Fruit fly (Drosophila melanogaster) whole organism, embryonic: ENCODE data around the gene Svil.

Source experiments
- Antp ChIP-seq: fragments of 200-800 bp; sonication (Bioruptor generic); optimal IDR thresholded peaks from 3 replicates; lab custom pipeline; 2016; ENCODE audit warnings: missing biosample characterization, missing genetic modification characterization
- Atf3 ChIP-seq: fragments of 200-800 bp; sonication (Bioruptor generic); optimal IDR thresholded peaks from 3 replicates; lab custom pipeline; 2016; ENCODE audit warnings: missing biosample characterization, missing genetic modification characterization
- Blimp-1 ChIP-seq: fragments of 200-800 bp; sonication (Bioruptor generic); optimal IDR thresholded peaks from 3 replicates; lab custom pipeline; 2018; ENCODE audit warnings: missing biosample characterization, missing genetic modification characterization, mild to moderate bottlenecking, moderate library complexity, missing genetic modification reagents
- CG10209 ChIP-seq: fragments of 200-800 bp; sonication (Bioruptor generic); optimal IDR thresholded peaks from 3 replicates; lab custom pipeline; 2017; ENCODE audit warnings: missing biosample characterization, mild to moderate bottlenecking, missing genetic modification characterization, missing genetic modification reagents
- CG13624 ChIP-seq: fragments of 200-800 bp; sonication (Bioruptor generic); optimal IDR thresholded peaks from 2 replicates; lab custom pipeline; 2016; ENCODE audit warnings: missing biosample characterization, missing genetic modification characterization
- CG14014 ChIP-seq: fragments of 200-800 bp; sonication (Bioruptor generic); IDR thresholded peaks from 2 replicates; pipeline ENCODE4 v1.3.6; 2022; ENCODE audit warnings: missing biosample characterization, missing genetic modification characterization
- CG15696 ChIP-seq: fragments of 200-800 bp; sonication (Bioruptor generic); optimal IDR thresholded peaks from 2 replicates; lab custom pipeline; 2019; ENCODE audit warnings: missing biosample characterization, mild to moderate bottlenecking, missing genetic modification characterization, moderate library complexity
- CG17328 ChIP-seq: fragments of 200-800 bp; sonication (Bioruptor generic); IDR thresholded peaks from 2 replicates; pipeline ENCODE4 v1.3.6; 2022; ENCODE audit warnings: missing biosample characterization, missing genetic modification characterization
- CG17359 ChIP-seq: fragments of 200-800 bp; sonication (Bioruptor generic); optimal IDR thresholded peaks from 3 replicates; lab custom pipeline; 2018; ENCODE audit warnings: missing biosample characterization, mild to moderate bottlenecking, missing genetic modification characterization, moderate library complexity
- CG17612 ChIP-seq: fragments of 200-800 bp; sonication (Bioruptor generic); IDR thresholded peaks from 2 replicates; pipeline ENCODE4 v1.3.6; 2022; ENCODE audit warnings: missing biosample characterization, missing genetic modification characterization
- CG1792 ChIP-seq: fragments of 200-800 bp; sonication (Bioruptor generic); optimal IDR thresholded peaks from 2 replicates; lab custom pipeline; 2016; ENCODE audit warnings: missing biosample characterization, missing genetic modification characterization
- CG1832 ChIP-seq: fragments of 200-800 bp; sonication (Bioruptor generic); optimal IDR thresholded peaks from 2 replicates; lab custom pipeline; 2017; ENCODE audit warnings: missing biosample characterization, mild to moderate bottlenecking, missing genetic modification characterization, inconsistent platforms
- CG2120 ChIP-seq: fragments of 200-800 bp; sonication (Bioruptor generic); optimal IDR thresholded peaks from 3 replicates; lab custom pipeline; 2016; ENCODE audit warnings: missing biosample characterization, missing genetic modification characterization
- CG2678 ChIP-seq: fragments of 200-800 bp; sonication (Bioruptor generic); optimal IDR thresholded peaks from 3 replicates; lab custom pipeline; 2019; ENCODE audit warnings: missing biosample characterization, mild to moderate bottlenecking, missing genetic modification characterization, moderate library complexity
- CG3407 ChIP-seq: fragments of 200-800 bp; sonication (Bioruptor generic); optimal IDR thresholded peaks from 2 replicates; lab custom pipeline; 2018; ENCODE audit warnings: missing biosample characterization, mild to moderate bottlenecking, missing genetic modification characterization
- CG4707 ChIP-seq: fragments of 200-800 bp; sonication (Bioruptor generic); optimal IDR thresholded peaks from 2 replicates; lab custom pipeline; 2018; ENCODE audit warnings: missing biosample characterization, mild to moderate bottlenecking, missing genetic modification characterization, moderate library complexity
- CG5180 ChIP-seq: fragments of 200-800 bp; sonication (Bioruptor generic); optimal IDR thresholded peaks from 3 replicates; lab custom pipeline; 2017; ENCODE audit warnings: missing biosample characterization, missing genetic modification characterization, mild to moderate bottlenecking, moderate library complexity, missing genetic modification reagents
- CG6254 ChIP-seq: fragments of 200-800 bp; sonication (Bioruptor generic); optimal IDR thresholded peaks from 3 replicates; lab custom pipeline; 2017; ENCODE audit warnings: mild to moderate bottlenecking, missing biosample characterization, missing genetic modification reagents, missing genetic modification characterization
- CG6272 ChIP-seq: fragments of 200-800 bp; sonication (Bioruptor generic); IDR thresholded peaks from 2 replicates; pipeline ENCODE4 v1.3.6; 2022; ENCODE audit warnings: missing biosample characterization, missing genetic modification characterization
- CG8765 ChIP-seq: fragments of 200-800 bp; sonication (Bioruptor generic); IDR thresholded peaks from 2 replicates; pipeline ENCODE4 v1.3.6; 2022; ENCODE audit warnings: missing biosample characterization, missing genetic modification characterization
- CG9215 ChIP-seq: fragments of 200-800 bp; sonication (Bioruptor generic); IDR thresholded peaks from 2 replicates; pipeline ENCODE4 v1.3.6; 2022; ENCODE audit warnings: missing biosample characterization, missing genetic modification characterization
- Camta ChIP-seq: fragments of 200-800 bp; sonication (Bioruptor generic); optimal IDR thresholded peaks from 2 replicates; lab custom pipeline; 2016; ENCODE audit warnings: missing biosample characterization, missing genetic modification characterization
- D19B ChIP-seq: fragments of 200-800 bp; sonication (Bioruptor generic); optimal IDR thresholded peaks from 2 replicates; lab custom pipeline; 2017; ENCODE audit warnings: missing biosample characterization, mild to moderate bottlenecking, missing genetic modification characterization
- Hr51 ChIP-seq, 2 experiments: fragments of 200-800 bp; sonication (Bioruptor generic); optimal IDR thresholded peaks; 2 replicates in 1 of 2; 3 replicates in 1 of 2; lab custom pipeline; 2016 to 2018; ENCODE audit warnings: missing biosample characterization in 2 of 2, missing genetic modification characterization in 2 of 2, mild to moderate bottlenecking in 1 of 2, moderate library complexity in 1 of 2
- Lpt ChIP-seq: fragments of >200 bp; optimal IDR thresholded peaks from 2 replicates; lab custom pipeline; 2018; ENCODE audit warnings: missing biosample characterization, missing genetic modification characterization
- MTF-1 ChIP-seq: fragments of 200-800 bp; sonication (Bioruptor generic); optimal IDR thresholded peaks from 2 replicates; lab custom pipeline; 2018; ENCODE audit warnings: missing biosample characterization, mild to moderate bottlenecking, missing genetic modification characterization, borderline replicate concordance
- Med ChIP-seq: fragments of 200-800 bp; sonication (Bioruptor generic); peaks from one replicate; lab custom pipeline; 2016; ENCODE audit warnings: missing biosample characterization, missing genetic modification characterization, mild to moderate bottlenecking, inconsistent platforms, moderate library complexity
- Mrtf ChIP-seq: fragments of 200-800 bp; sonication (Bioruptor generic); IDR thresholded peaks from 3 replicates; pipeline ENCODE4 v1.3.6; 2022; ENCODE audit warnings: missing biosample characterization, missing genetic modification characterization
- Neu2 ChIP-seq: fragments of 200-800 bp; sonication (Bioruptor generic); optimal IDR thresholded peaks from 3 replicates; lab custom pipeline; 2016; ENCODE audit warnings: missing biosample characterization, missing genetic modification characterization, borderline replicate concordance
- Nf-YC ChIP-seq: fragments of 200-800 bp; optimal IDR thresholded peaks from 3 replicates; lab custom pipeline; 2019; ENCODE audit warnings: missing biosample characterization, mild to moderate bottlenecking, missing genetic modification characterization, moderate library complexity
- Tbp ChIP-seq: fragments of >200 bp; optimal IDR thresholded peaks from 2 replicates; lab custom pipeline; 2018; ENCODE audit warnings: missing biosample characterization, missing genetic modification characterization
- Vsx1 ChIP-seq: fragments of 200-800 bp; sonication (Bioruptor generic); optimal IDR thresholded peaks from 2 replicates; lab custom pipeline; 2017; ENCODE audit warnings: missing biosample characterization, mild to moderate bottlenecking, missing genetic modification characterization, missing genetic modification reagents
- Xrp1 ChIP-seq: fragments of 200-800 bp; sonication (Bioruptor generic); IDR thresholded peaks from 2 replicates; pipeline ENCODE4 v1.3.6; 2022; ENCODE audit warnings: missing biosample characterization, missing genetic modification characterization
- abd-A ChIP-seq: fragments of 200-800 bp; sonication (Bioruptor generic); optimal IDR thresholded peaks from 3 replicates; lab custom pipeline; 2019; ENCODE audit warnings: missing biosample characterization, mild to moderate bottlenecking, missing genetic modification characterization, moderate library complexity
- ase ChIP-seq: fragments of 200-800 bp; sonication (Bioruptor generic); IDR thresholded peaks from 3 replicates; pipeline ENCODE4 v1.3.6; 2022; ENCODE audit warnings: missing biosample characterization, missing genetic modification characterization
- az2 ChIP-seq: fragments of 200-800 bp; sonication (Bioruptor generic); optimal IDR thresholded peaks from 3 replicates; lab custom pipeline; 2016; ENCODE audit warnings: missing biosample characterization, missing genetic modification characterization
- cg ChIP-seq: fragments of 200-800 bp; sonication (Bioruptor generic); optimal IDR thresholded peaks from 3 replicates; lab custom pipeline; 2019; ENCODE audit warnings: missing biosample characterization, mild to moderate bottlenecking, missing genetic modification characterization, moderate library complexity
- chif ChIP-seq, 2 experiments: fragments of 200-800 bp; sonication (Bioruptor generic); optimal IDR thresholded peaks; 3 replicates each; lab custom pipeline; 2016; ENCODE audit warnings: missing biosample characterization in 2 of 2, missing genetic modification characterization in 2 of 2
- ci ChIP-seq: fragments of 200-800 bp; sonication (Bioruptor generic); IDR thresholded peaks from 3 replicates; pipeline ENCODE4 v1.3.6; 2022; ENCODE audit warnings: missing biosample characterization, missing genetic modification characterization
- crol ChIP-seq: fragments of 200-800 bp; sonication (Bioruptor generic); IDR thresholded peaks from 2 replicates; pipeline ENCODE4 v1.3.6; 2022; ENCODE audit warnings: missing biosample characterization, missing genetic modification characterization
- fd102C ChIP-seq: fragments of 200-800 bp; sonication (Bioruptor generic); optimal IDR thresholded peaks from 2 replicates; lab custom pipeline; 2018; ENCODE audit warnings: missing biosample characterization, mild to moderate bottlenecking, missing genetic modification characterization, moderate library complexity
- fd64A ChIP-seq: fragments of 200-800 bp; sonication (Bioruptor generic); optimal IDR thresholded peaks from 3 replicates; lab custom pipeline; 2018; ENCODE audit warnings: missing biosample characterization, mild to moderate bottlenecking, missing genetic modification characterization
- lov ChIP-seq, 2 experiments: fragments of 200-800 bp in 1 of 2; fragments of >200 bp in 1 of 2; sonication (Bioruptor generic) in 1 of 2; IDR thresholded peaks in 1 of 2; optimal IDR thresholded peaks in 1 of 2; 2 replicates in 1 of 2; 3 replicates in 1 of 2; pipeline versions ENCODE4 v1.3.6 to Lab custom; 2017 to 2022; ENCODE audit warnings: missing biosample characterization in 1 of 2, missing genetic modification characterization in 1 of 2
- maf-S ChIP-seq: fragments of 200-800 bp; sonication (Bioruptor generic); optimal IDR thresholded peaks from 2 replicates; lab custom pipeline; 2016; ENCODE audit warnings: missing biosample characterization, missing genetic modification characterization
- mld ChIP-seq: fragments of 200-800 bp; sonication (Bioruptor generic); IDR thresholded peaks from 3 replicates; pipeline ENCODE4 v1.3.6; 2022; ENCODE audit warnings: missing biosample characterization, missing genetic modification characterization; ENCODE audit not compliant: partially characterized antibody
- otp ChIP-seq: fragments of 200-800 bp; sonication (Bioruptor generic); IDR thresholded peaks from 3 replicates; pipeline ENCODE4, ENCODE4 v1.3.6; 2022; ENCODE audit warnings: missing biosample characterization, missing genetic modification characterization
- pum ChIP-seq: fragments of 200-800 bp; sonication (Bioruptor generic); optimal IDR thresholded peaks from 2 replicates; lab custom pipeline; 2016; ENCODE audit warnings: missing biosample characterization, missing genetic modification characterization
- repo ChIP-seq: fragments of 200-800 bp; sonication (Bioruptor generic); optimal IDR thresholded peaks from 2 replicates; lab custom pipeline; 2016; ENCODE audit warnings: missing biosample characterization, missing genetic modification characterization
- row ChIP-seq: fragments of 200-800 bp; sonication (Bioruptor generic); IDR thresholded peaks from 3 replicates; pipeline ENCODE4 v1.3.6; 2022; ENCODE audit warnings: missing biosample characterization, missing genetic modification characterization
- tap ChIP-seq: fragments of 200-800 bp; optimal IDR thresholded peaks from 3 replicates; lab custom pipeline; 2019; ENCODE audit warnings: missing biosample characterization, mild to moderate bottlenecking, missing genetic modification characterization, moderate library complexity
- unc-4 ChIP-seq: fragments of 200-800 bp; sonication (Bioruptor generic); IDR thresholded peaks from 2 replicates; pipeline ENCODE4 v1.3.6; 2022; ENCODE audit warnings: missing biosample characterization, missing genetic modification characterization; ENCODE audit not compliant: partially characterized antibody

Gene Svil

dm6 chr3L:2468509-2468908 lies 91.1 kb downstream of the Svil start (continued):
- TF ChIP-seq CG3407 (GFP tag; lab: Kevin White, UChicago) (peak; percentile 33), otp (no peak), CG17328 (GFP tag; lab: Robert Waterston, UW) (no peak), CG2120 (no peak), CG1832 (no peak), CG17612 (GFP tag; lab: Robert Waterston, UW) (no peak), Med (GFP tag; lab: Kevin White, UChicago) (peak; percentile 73), Hr51 (GFP tag; optimal IDR thresholded peaks at IDR 0.05; lab: Kevin White, UChicago) (no peak), CG6272 (no peak), Xrp1 (GFP tag; lab: Robert Waterston, UW) (peak; percentile 30; the same call in 1 of the 2 replicates), CG14014 (no peak), CG9215 (no peak), CG17359 (tag; lab: Kevin White, UChicago) (no peak), CG8765 (GFP tag; lab: Robert Waterston, UW) (no peak), cg (peak; percentile 2), Lpt (GFP tag; lab: Kevin White, UChicago) (no peak), CG15696 (tag; lab: Kevin White, UChicago) (peak; percentile 79), pum (GFP tag; lab: Kevin White, UChicago) (no peak), D19B (no peak), CG5180 (no peak), Antp (no peak), tap (tag; lab: Kevin White, UChicago) (no peak), CG2678 (tag; lab: Kevin White, UChicago) (peak; percentile 17), Atf3 (GFP tag; lab: Kevin White, UChicago) (no peak), Camta (GFP tag; lab: Kevin White, UChicago) (no peak), Mrtf (GFP tag; lab: Robert Waterston, UW) (no peak), CG6254 (GFP tag; lab: Kevin White, UChicago) (peak; percentile 62), Vsx1 (peak; percentile 91), unc-4 (GFP tag; lab: Robert Waterston, UW) (no peak), fd102C (GFP tag; lab: Kevin White, UChicago) (peak; percentile 69), lov (optimal IDR thresholded peaks at IDR 0.05; lab: Kevin White, UChicago) (no peak), lov (GFP tag; IDR thresholded peaks at IDR 0.05; lab: Robert Waterston, UW) (no peak), fd64A (GFP tag; lab: Kevin White, UChicago) (peak; percentile 57), Blimp-1 (peak; percentile 79), repo (GFP tag; lab: Kevin White, UChicago) (no peak), Tbp (GFP tag; lab: Kevin White, UChicago) (no peak), CG13624 (GFP tag; lab: Kevin White, UChicago) (no peak), maf-S (GFP tag; lab: Kevin White, UChicago) (no peak), az2 (GFP tag; lab: Kevin White, UChicago) (no peak), mld (GFP tag; lab: Robert Waterston, UW) (no peak), chif (GFP tag; optimal IDR thresholded peaks at IDR 0.05; lab: Kevin White, UChicago) (peak in 1 of 2 experiments; percentile 11), Nf-YC (no peak), CG1792 (GFP tag; lab: Kevin White, UChicago) (no peak), row (GFP tag; lab: Robert Waterston, UW) (no peak), crol (GFP tag; lab: Robert Waterston, UW) (no peak), Neu2 (GFP tag; lab: Kevin White, UChicago) (no peak), ci (no peak), abd-A (tag; lab: Kevin White, UChicago) (no peak), ase (no peak), MTF-1 (peak; percentile 20), CG10209 (GFP tag; lab: Kevin White, UChicago) (peak; percentile 6), CG4707 (GFP tag; lab: Kevin White, UChicago) (peak; percentile 3)
